Worm (Caenorhabditis elegans) whole organism, L1 larva: ENCODE data around the gene F13H10.3.
A peak's percentile ranks its signal among the peaks of the same experiment; 100 is the strongest.

ENCODE experiments used
- C34B4.2 ChIP-seq: sonication (generic microtip); optimal IDR thresholded peaks from 2 replicates; lab custom pipeline; 2017; ENCODE audit warnings: mild to moderate bottlenecking, missing genetic modification characterization, missing compliant biosample characterization
- F16B12.6 ChIP-seq: fragments of 150-350 bp; optimal IDR thresholded peaks from 2 replicates; lab custom pipeline; 2014; ENCODE audit warnings: missing biosample characterization, missing genetic modification characterization
- Y116A8C.19 ChIP-seq: sonication (generic microtip); optimal IDR thresholded peaks from 2 replicates; lab custom pipeline; 2016; ENCODE audit warnings: missing compliant biosample characterization, missing genetic modification characterization, borderline replicate concordance
- alr-1 ChIP-seq: fragments of 200-800 bp; sonication (Bioruptor generic); optimal IDR thresholded peaks from 2 replicates; lab custom pipeline; 2018; ENCODE audit warnings: borderline replicate concordance, mild to moderate bottlenecking, missing genetic modification characterization, missing compliant biosample characterization
- aly-2 ChIP-seq: fragments of 150-350 bp; optimal IDR thresholded peaks from 2 replicates; lab custom pipeline; 2014; ENCODE audit warnings: missing biosample characterization, missing genetic modification characterization
- blmp-1 ChIP-seq: fragments of 150-350 bp; optimal IDR thresholded peaks from 2 replicates; lab custom pipeline; 2014; ENCODE audit warnings: missing biosample characterization, missing genetic modification characterization
- ceh-63 ChIP-seq: fragments of 200-800 bp; sonication (Bioruptor generic); optimal IDR thresholded peaks from 2 replicates; lab custom pipeline; 2018; ENCODE audit warnings: mild to moderate bottlenecking, missing genetic modification characterization, missing compliant biosample characterization
- ceh-82 ChIP-seq, 3 experiments: fragments of 150-350 bp in 1 of 3; sonication (generic microtip) in 2 of 3; optimal IDR thresholded peaks; 2 replicates each; lab custom pipeline; 2014 to 2017; ENCODE audit warnings: missing biosample characterization in 3 of 3, missing genetic modification characterization in 3 of 3
- ceh-90 ChIP-seq: sonication (generic microtip); optimal IDR thresholded peaks from 2 replicates; lab custom pipeline; 2016; ENCODE audit warnings: missing genetic modification characterization, missing compliant biosample characterization
- efl-1 ChIP-seq, 4 experiments: fragments of 150-350 bp; optimal IDR thresholded peaks in 3 of 4; peaks in 1 of 4; 1 replicate in 1 of 4; 2 replicates in 3 of 4; lab custom pipeline; 2014; ENCODE audit warnings: missing biosample characterization in 2 of 4, missing genetic modification characterization in 2 of 4, missing genetic modification reagents in 2 of 4
- egl-27 ChIP-seq, 2 experiments: fragments of 150-350 bp in 1 of 2; sonication (generic microtip); optimal IDR thresholded peaks; 3 replicates each; lab custom pipeline; 2017 to 2018; ENCODE audit warnings: missing biosample characterization in 2 of 2, missing genetic modification characterization in 2 of 2, missing genetic modification reagents in 2 of 2
- elt-3 ChIP-seq, 6 experiments: fragments of 150-350 bp in 1 of 6; sonication (generic microtip); optimal IDR thresholded peaks; 2 replicates each; lab custom pipeline; 2017 to 2018; ENCODE audit warnings: missing biosample characterization in 6 of 6, missing genetic modification characterization in 6 of 6, inconsistent platforms in 1 of 6
- fkh-4 ChIP-seq: sonication (generic microtip); optimal IDR thresholded peaks from 2 replicates; lab custom pipeline; 2016; ENCODE audit warnings: missing compliant biosample characterization, missing genetic modification characterization, borderline replicate concordance
- fkh-8 ChIP-seq: sonication (generic microtip); optimal IDR thresholded peaks from 2 replicates; lab custom pipeline; 2016; ENCODE audit warnings: mild to moderate bottlenecking, missing genetic modification characterization, missing compliant biosample characterization
- fos-1 ChIP-seq: fragments of 150-350 bp; optimal IDR thresholded peaks from 2 replicates; lab custom pipeline; 2014; ENCODE audit warnings: missing biosample characterization, missing genetic modification characterization
- hpl-2 ChIP-seq: fragments of 150-350 bp; optimal IDR thresholded peaks from 2 replicates; lab custom pipeline; 2014; ENCODE audit warnings: missing biosample characterization, missing genetic modification reagents, missing genetic modification characterization
- isw-1 ChIP-seq: fragments of 200-800 bp; sonication (Bioruptor generic); IDR thresholded peaks from 2 replicates; pipeline ENCODE4 v1.3.6; 2022; ENCODE audit warnings: missing genetic modification characterization, missing compliant biosample characterization
- lin-14 ChIP-seq: fragments of 200-800 bp; sonication (Bioruptor generic); optimal IDR thresholded peaks from 2 replicates; lab custom pipeline; 2018; ENCODE audit warnings: mild to moderate bottlenecking, missing genetic modification characterization, moderate library complexity, missing compliant biosample characterization
- lin-35 ChIP-seq, 2 experiments: fragments of 150-350 bp; optimal IDR thresholded peaks; 2 replicates each; lab custom pipeline; 2014; ENCODE audit warnings: missing biosample characterization in 2 of 2, missing genetic modification characterization in 2 of 2, missing genetic modification reagents in 2 of 2
- lin-39 ChIP-seq: fragments of 150-350 bp; optimal IDR thresholded peaks from 2 replicates; lab custom pipeline; 2014; ENCODE audit warnings: missing biosample characterization, missing genetic modification reagents, missing genetic modification characterization
- lir-3 ChIP-seq: sonication (generic microtip); optimal IDR thresholded peaks from 2 replicates; lab custom pipeline; 2016; ENCODE audit warnings: mild to moderate bottlenecking, missing genetic modification characterization, moderate library complexity, missing compliant biosample characterization; ENCODE audit not compliant: poor library complexity
- lsy-2 ChIP-seq, 2 experiments: fragments of 150-350 bp; optimal IDR thresholded peaks; 2 replicates each; lab custom pipeline; 2014; ENCODE audit warnings: missing biosample characterization in 2 of 2, missing genetic modification characterization in 2 of 2
- mab-9 ChIP-seq: fragments of 200-800 bp; sonication (Bioruptor generic); IDR thresholded peaks from 2 replicates; pipeline ENCODE4 v1.3.6; 2022; ENCODE audit warnings: missing genetic modification reagents, missing genetic modification characterization, missing compliant biosample characterization
- mdl-1 ChIP-seq, 2 experiments: fragments of 150-350 bp; optimal IDR thresholded peaks; 2 replicates each; lab custom pipeline; 2014 to 2017; ENCODE audit warnings: missing biosample characterization in 2 of 2, missing genetic modification characterization in 2 of 2, inconsistent platforms in 1 of 2
- nhr-19 ChIP-seq: fragments of 200-800 bp; sonication (Bioruptor generic); conservative IDR thresholded peaks from 2 replicates; pipeline ENCODE4 v1.3.6; 2022; ENCODE audit warnings: missing genetic modification characterization, missing compliant biosample characterization
- nhr-20 ChIP-seq: sonication (generic microtip); optimal IDR thresholded peaks from 2 replicates; lab custom pipeline; 2016; ENCODE audit warnings: mild to moderate bottlenecking, missing genetic modification characterization, missing compliant biosample characterization
- nhr-47 ChIP-seq: sonication (generic microtip); optimal IDR thresholded peaks from 2 replicates; lab custom pipeline; 2016; ENCODE audit warnings: mild to moderate bottlenecking, missing genetic modification characterization, moderate library complexity, missing compliant biosample characterization
- nhr-71 ChIP-seq: sonication (generic microtip); optimal IDR thresholded peaks from 2 replicates; lab custom pipeline; 2016; ENCODE audit warnings: mild to moderate bottlenecking, missing genetic modification characterization, moderate library complexity, missing compliant biosample characterization
- nhr-76 ChIP-seq: sonication (generic microtip); optimal IDR thresholded peaks from 2 replicates; lab custom pipeline; 2017; ENCODE audit warnings: missing biosample characterization, missing genetic modification characterization
- nhr-77 ChIP-seq: fragments of 150-350 bp; optimal IDR thresholded peaks from 2 replicates; lab custom pipeline; 2014; ENCODE audit warnings: missing biosample characterization, missing genetic modification characterization
- nhr-84 ChIP-seq: sonication (generic microtip); optimal IDR thresholded peaks from 2 replicates; lab custom pipeline; 2017; ENCODE audit warnings: missing biosample characterization, missing genetic modification characterization
- pqm-1 ChIP-seq: sonication (generic microtip); optimal IDR thresholded peaks from 3 replicates; lab custom pipeline; 2017; ENCODE audit warnings: missing biosample characterization, missing genetic modification characterization
- rnt-1 ChIP-seq: sonication (generic microtip); optimal IDR thresholded peaks from 2 replicates; lab custom pipeline; 2016; ENCODE audit warnings: mild to moderate bottlenecking, missing genetic modification characterization, moderate library complexity, missing compliant biosample characterization
- skn-1 ChIP-seq: fragments of 150-350 bp; optimal IDR thresholded peaks from 2 replicates; lab custom pipeline; 2014; ENCODE audit warnings: missing biosample characterization, missing genetic modification characterization
- snpc-4 ChIP-seq: fragments of 150-350 bp; optimal IDR thresholded peaks from 2 replicates; lab custom pipeline; 2014; ENCODE audit warnings: missing biosample characterization, missing genetic modification characterization
- snu-23 ChIP-seq: sonication (generic microtip); optimal IDR thresholded peaks from 2 replicates; lab custom pipeline; 2016; ENCODE audit warnings: missing genetic modification characterization, missing compliant biosample characterization
- sptf-1 ChIP-seq: fragments of 150-350 bp; optimal IDR thresholded peaks from 2 replicates; lab custom pipeline; 2014; ENCODE audit warnings: missing biosample characterization, missing genetic modification characterization
- sup-37 ChIP-seq: fragments of 200-800 bp; sonication (Bioruptor generic); optimal IDR thresholded peaks from 2 replicates; lab custom pipeline; 2018; ENCODE audit warnings: mild to moderate bottlenecking, missing genetic modification characterization, missing compliant biosample characterization
- tbx-2 ChIP-seq: sonication (generic microtip); optimal IDR thresholded peaks from 2 replicates; lab custom pipeline; 2016; ENCODE audit warnings: missing genetic modification characterization, missing compliant biosample characterization
- unc-130 ChIP-seq: fragments of 150-350 bp; optimal IDR thresholded peaks from 2 replicates; lab custom pipeline; 2017; ENCODE audit warnings: missing biosample characterization, missing genetic modification characterization, inconsistent platforms
- unc-30 ChIP-seq: sonication (generic microtip); optimal IDR thresholded peaks from 2 replicates; lab custom pipeline; 2017; ENCODE audit warnings: missing biosample characterization, missing genetic modification characterization
- vab-15 ChIP-seq: sonication (generic microtip); optimal IDR thresholded peaks from 2 replicates; lab custom pipeline; 2017; ENCODE audit warnings: missing genotype, mild to moderate bottlenecking, missing genetic modification characterization, missing compliant biosample characterization
- zag-1 ChIP-seq: fragments of 150-350 bp; optimal IDR thresholded peaks from 2 replicates; lab custom pipeline; 2014; ENCODE audit warnings: missing biosample characterization, missing genetic modification characterization
- zip-4 ChIP-seq: fragments of 200-800 bp; sonication (Bioruptor generic); optimal IDR thresholded peaks from 2 replicates; lab custom pipeline; 2018; ENCODE audit warnings: mild to moderate bottlenecking, missing genetic modification characterization, moderate library complexity, missing compliant biosample characterization
- ztf-11 ChIP-seq, 2 experiments: sonication (generic microtip); optimal IDR thresholded peaks; 2 replicates each; lab custom pipeline; 2016 to 2017; ENCODE audit warnings: missing genetic modification characterization in 2 of 2, missing biosample characterization in 1 of 2, missing compliant biosample characterization in 1 of 2
- ztf-4 ChIP-seq: fragments of 150-350 bp; optimal IDR thresholded peaks from 2 replicates; lab custom pipeline; 2014; ENCODE audit warnings: missing biosample characterization, missing genetic modification characterization

F13H10.3 gene

ce11 chrIV:10979689-10980088, 36.1 kb downstream of the F13H10.3 start (continued):
- no peak for TF ChIP-seq C34B4.2 (tag; lab: Kevin White, UChicago)
- TF ChIP-seq fkh-8 (tag; lab: Kevin White, UChicago): peak; percentile 6
- no peak for TF ChIP-seq efl-1 (optimal IDR thresholded peaks at IDR 0.05; lab: Kevin White, UChicago)
- TF ChIP-seq efl-1 (GFP tag; optimal IDR thresholded peaks at IDR 0.05 in 1 of 2; lab: Kevin White, UChicago): peak in 1 of 2 experiments; percentile 31
- peak in 1 of 2 experiments; percentile 24 for TF ChIP-seq lsy-2 (tag; optimal IDR thresholded peaks at IDR 0.05; lab: Kevin White, UChicago)
- TF ChIP-seq pqm-1 (tag; lab: Kevin White, UChicago): no peak
- TF ChIP-seq nhr-71 (tag; lab: Kevin White, UChicago): peak; percentile 27
- no peak for TF ChIP-seq ztf-11 (tag; optimal IDR thresholded peaks at IDR 0.05; lab: Kevin White, UChicago)
- no peak for TF ChIP-seq mab-9 (GFP tag; lab: Robert Waterston, UW)
- TF ChIP-seq nhr-77: no peak
- no peak for TF ChIP-seq mdl-1 (tag; optimal IDR thresholded peaks at IDR 0.05; lab: Kevin White, UChicago)
- no peak for TF ChIP-seq fos-1 (tag; lab: Kevin White, UChicago)
- TF ChIP-seq lin-39 (tag; lab: Kevin White, UChicago): no peak
- no peak for TF ChIP-seq nhr-84 (tag; lab: Kevin White, UChicago)
- TF ChIP-seq snu-23 (GFP tag; lab: Kevin White, UChicago): peak; percentile 12
- TF ChIP-seq ceh-82 (tag; optimal IDR thresholded peaks at IDR 0.05; lab: Kevin White, UChicago): peak in 1 of 3 experiments; percentile 26
- 0 out of 2 replicates have a peak, but pooled peaks have one; percentile 2 for TF ChIP-seq nhr-19

- no peak for TF ChIP-seq C34B4.2 (tag; lab: Kevin White, UChicago)
- no peak for TF ChIP-seq Y116A8C.19 (tag; lab: Kevin White, UChicago)
- peak; percentile 15 for TF ChIP-seq lin-14 (GFP tag; lab: Kevin White, UChicago)
- no peak for TF ChIP-seq zip-4 (GFP tag; lab: Kevin White, UChicago)
- TF ChIP-seq unc-30: no peak
- TF ChIP-seq, all 84 proteins: peak for 1
Observed at ce11 chrIV:10978641-10979040, 37.1 kb downstream of the F13H10.3 start.

- TF ChIP-seq aly-2 (tag; lab: Kevin White, UChicago) (no peak), zip-4 (GFP tag; lab: Kevin White, UChicago) (no peak), hpl-2 (no peak), tbx-2 (peak; percentile 40), F16B12.6 (no peak), zag-1 (tag; lab: Kevin White, UChicago) (no peak), fos-1 (tag; lab: Kevin White, UChicago) (no peak), rnt-1 (tag; lab: Kevin White, UChicago) (peak; percentile 47), elt-3 (tag; optimal IDR thresholded peaks at IDR 0.05; lab: Kevin White, UChicago) (peak in 3 of 6 experiments; percentile 12 to 77 (median 18)), snu-23 (GFP tag; lab: Kevin White, UChicago) (peak; percentile 77), lir-3 (no peak), sup-37 (GFP tag; lab: Kevin White, UChicago) (no peak), fkh-8 (tag; lab: Kevin White, UChicago) (no peak), egl-27 (tag; optimal IDR thresholded peaks at IDR 0.05; lab: Kevin White, UChicago) (no peak), nhr-77 (no peak), Y116A8C.19 (tag; lab: Kevin White, UChicago) (no peak), nhr-76 (tag; lab: Kevin White, UChicago) (no peak), skn-1 (peak; percentile 1), lin-35 (GFP tag; optimal IDR thresholded peaks at IDR 0.05; lab: Kevin White, UChicago) (peak; percentile 14 to 65), unc-130 (tag; lab: Kevin White, UChicago) (no peak), ceh-90 (no peak), nhr-20 (tag; lab: Kevin White, UChicago) (peak; percentile 77), blmp-1 (tag; lab: Kevin White, UChicago) (peak; percentile 69), ztf-4 (tag; lab: Kevin White, UChicago) (no peak), snpc-4 (tag; lab: Kevin White, UChicago) (no peak), vab-15 (tag; lab: Kevin White, UChicago) (no peak), lin-39 (tag; lab: Kevin White, UChicago) (no peak), fkh-4 (tag; lab: Kevin White, UChicago) (no peak), sptf-1 (tag; lab: Kevin White, UChicago) (no peak), nhr-19 (peak; percentile 52), efl-1 (optimal IDR thresholded peaks at IDR 0.05; lab: Kevin White, UChicago) (peak; percentile 34 to 35), efl-1 (GFP tag; optimal IDR thresholded peaks at IDR 0.05 in 1 of 2; lab: Kevin White, UChicago) (peak in 1 of 2 experiments; percentile 89), isw-1 (no peak), alr-1 (tag; lab: Kevin White, UChicago) (no peak), nhr-47 (tag; lab: Kevin White, UChicago) (peak; percentile 48), ceh-63 (no peak), nhr-71 (tag; lab: Kevin White, UChicago) (peak; percentile 70)
Observed at ce11 chrIV:10975968-10976367, 39.8 kb downstream of the F13H10.3 start.
